Worm (Caenorhabditis elegans) whole organism, L2 larva: ENCODE measurements around the gene oxy-4.
A peak's percentile ranks its signal among the peaks of the same experiment; 100 is the strongest.

ENCODE experiments used
- C34F6.9 ChIP-seq: fragments of 150-350 bp; optimal IDR thresholded peaks from 2 replicates; lab custom pipeline; 2014; ENCODE audit warnings: missing biosample characterization, missing genetic modification characterization
- F13H6.1 ChIP-seq: sonication (generic microtip); optimal IDR thresholded peaks from 2 replicates; lab custom pipeline; 2016; ENCODE audit warnings: missing genetic modification characterization, missing compliant biosample characterization
- Y55F3AM.14 ChIP-seq: fragments of 200-800 bp; sonication (Bioruptor generic); optimal IDR thresholded peaks from 2 replicates; lab custom pipeline; 2018; ENCODE audit warnings: mild to moderate bottlenecking, missing genetic modification characterization, missing compliant biosample characterization
- alr-1 ChIP-seq: fragments of 150-350 bp; optimal IDR thresholded peaks from 2 replicates; lab custom pipeline; 2014; ENCODE audit warnings: missing biosample characterization, missing genetic modification characterization
- ama-1 ChIP-seq: fragments of 150-350 bp; optimal IDR thresholded peaks from 2 replicates; lab custom pipeline; 2018; ENCODE audit warnings: inconsistent platforms
- blmp-1 ChIP-seq: sonication (generic microtip); optimal IDR thresholded peaks from 2 replicates; lab custom pipeline; 2017; ENCODE audit warnings: missing genetic modification characterization, mild to moderate bottlenecking, missing compliant biosample characterization, antibody characterized with exemption, moderate library complexity; ENCODE audit not compliant: insufficient read depth
- ceh-82 ChIP-seq: fragments of 150-350 bp; optimal IDR thresholded peaks from 2 replicates; lab custom pipeline; 2014; ENCODE audit warnings: missing biosample characterization, missing genetic modification characterization
- crh-2 ChIP-seq: sonication (generic microtip); optimal IDR thresholded peaks from 2 replicates; lab custom pipeline; 2017; ENCODE audit warnings: missing biosample characterization, missing genetic modification characterization
- dmd-4 ChIP-seq: sonication (generic microtip); optimal IDR thresholded peaks from 2 replicates; lab custom pipeline; 2017; ENCODE audit warnings: missing biosample characterization, missing genetic modification characterization
- egl-27 ChIP-seq: sonication (generic microtip); optimal IDR thresholded peaks from 3 replicates; lab custom pipeline; 2017; ENCODE audit warnings: missing biosample characterization, missing genetic modification reagents, missing genetic modification characterization
- elt-1 ChIP-seq: fragments of 150-350 bp; optimal IDR thresholded peaks from 2 replicates; lab custom pipeline; 2014; ENCODE audit warnings: missing biosample characterization, missing genetic modification characterization
- elt-3 ChIP-seq: sonication (generic microtip); optimal IDR thresholded peaks from 2 replicates; lab custom pipeline; 2017; ENCODE audit warnings: missing biosample characterization, missing genetic modification characterization
- fos-1 ChIP-seq: fragments of 150-350 bp; optimal IDR thresholded peaks from 2 replicates; lab custom pipeline; 2014; ENCODE audit warnings: missing biosample characterization, missing genetic modification characterization
- gmeb-1 ChIP-seq: fragments of 150-350 bp; optimal IDR thresholded peaks from 2 replicates; lab custom pipeline; 2014; ENCODE audit warnings: missing biosample characterization, missing genetic modification characterization
- lin-11 ChIP-seq: fragments of 150-350 bp; sonication (generic microtip); optimal IDR thresholded peaks from 2 replicates; lab custom pipeline; 2014; ENCODE audit warnings: missing biosample characterization, missing genetic modification characterization, inconsistent platforms, mixed read lengths
- lin-13 ChIP-seq: fragments of 150-350 bp; optimal IDR thresholded peaks from 2 replicates; lab custom pipeline; 2014; ENCODE audit warnings: missing biosample characterization, missing genetic modification reagents, missing genetic modification characterization
- lin-39 ChIP-seq: fragments of 150-350 bp; optimal IDR thresholded peaks from 2 replicates; lab custom pipeline; 2014; ENCODE audit warnings: missing biosample characterization, missing genetic modification reagents, missing genetic modification characterization
- lsy-2 ChIP-seq, 2 experiments: fragments of 150-350 bp in 1 of 2; sonication (generic microtip) in 1 of 2; optimal IDR thresholded peaks; 2 replicates each; lab custom pipeline; 2014 to 2017; ENCODE audit warnings: missing biosample characterization in 2 of 2, missing genetic modification characterization in 2 of 2
- mab-5 ChIP-seq: fragments of 150-350 bp; optimal IDR thresholded peaks from 2 replicates; lab custom pipeline; 2014; ENCODE audit warnings: missing biosample characterization, missing genetic modification characterization
- mbf-1 ChIP-seq: sonication (generic microtip); optimal IDR thresholded peaks from 2 replicates; lab custom pipeline; 2017; ENCODE audit warnings: missing biosample characterization, missing genetic modification characterization
- nhr-11 ChIP-seq: fragments of 150-350 bp; optimal IDR thresholded peaks from 2 replicates; lab custom pipeline; 2014; ENCODE audit warnings: missing biosample characterization, missing genetic modification characterization
- nhr-12 ChIP-seq: fragments of 150-350 bp; optimal IDR thresholded peaks from 2 replicates; lab custom pipeline; 2014; ENCODE audit warnings: missing biosample characterization, missing genetic modification characterization
- nhr-129 ChIP-seq: fragments of 150-350 bp; optimal IDR thresholded peaks from 2 replicates; lab custom pipeline; 2014; ENCODE audit warnings: missing biosample characterization, missing genetic modification characterization
- nhr-21 ChIP-seq: fragments of 150-350 bp; optimal IDR thresholded peaks from 2 replicates; lab custom pipeline; 2014; ENCODE audit warnings: missing biosample characterization, missing genetic modification characterization
- nhr-237 ChIP-seq: fragments of 150-350 bp; optimal IDR thresholded peaks from 2 replicates; lab custom pipeline; 2014; ENCODE audit warnings: missing biosample characterization, missing genetic modification characterization
- nhr-25 ChIP-seq: fragments of 150-350 bp; sonication (generic microtip); optimal IDR thresholded peaks from 3 replicates; lab custom pipeline; 2014; ENCODE audit warnings: missing biosample characterization, missing genetic modification characterization
- nhr-6 ChIP-seq: fragments of 150-350 bp; optimal IDR thresholded peaks from 2 replicates; lab custom pipeline; 2014; ENCODE audit warnings: missing biosample characterization, missing genetic modification characterization
- peb-1 ChIP-seq: fragments of 150-350 bp; optimal IDR thresholded peaks from 2 replicates; lab custom pipeline; 2014; ENCODE audit warnings: missing biosample characterization, missing genetic modification characterization
- skn-1 ChIP-seq: sonication (generic microtip); optimal IDR thresholded peaks from 2 replicates; lab custom pipeline; 2017; ENCODE audit warnings: missing biosample characterization, missing genetic modification characterization
- sma-3 ChIP-seq: sonication (generic microtip); optimal IDR thresholded peaks from 2 replicates; lab custom pipeline; 2016; ENCODE audit warnings: missing genetic modification reagents, missing genetic modification characterization, missing compliant biosample characterization
- sma-9 ChIP-seq, 2 experiments: fragments of 150-350 bp in 1 of 2; sonication (generic microtip) in 1 of 2; optimal IDR thresholded peaks; 2 replicates each; lab custom pipeline; 2014 to 2016; ENCODE audit warnings: missing genetic modification characterization in 2 of 2, mild to moderate bottlenecking in 1 of 2, missing biosample characterization in 1 of 2, missing compliant biosample characterization in 1 of 2, missing genetic modification reagents in 1 of 2, moderate library complexity in 1 of 2
- unc-39 ChIP-seq: fragments of 150-350 bp; optimal IDR thresholded peaks from 2 replicates; lab custom pipeline; 2014; ENCODE audit warnings: missing biosample characterization, missing genetic modification characterization
- unc-55 ChIP-seq: fragments of 150-350 bp; sonication (generic microtip); optimal IDR thresholded peaks from 3 replicates; lab custom pipeline; 2014; ENCODE audit warnings: missing biosample characterization, missing genetic modification reagents, missing genetic modification characterization
- zag-1 ChIP-seq: fragments of 150-350 bp; optimal IDR thresholded peaks from 2 replicates; lab custom pipeline; 2014; ENCODE audit warnings: missing biosample characterization, missing genetic modification characterization
- ztf-1 ChIP-seq: fragments of 200-800 bp; sonication (Bioruptor generic); conservative IDR thresholded peaks from 2 replicates; pipeline ENCODE4 v1.3.6; 2022; ENCODE audit warnings: missing genetic modification characterization, missing compliant biosample characterization
- ztf-4 ChIP-seq: fragments of 150-350 bp; optimal IDR thresholded peaks from 2 replicates; lab custom pipeline; 2014; ENCODE audit warnings: missing biosample characterization, missing genetic modification characterization

The oxy-4 gene

ce11 chrIII:5158674-5159073 lies at the start of gene oxy-4:
oxy-4 (minus strand) TSS chrIII:5158774.
- TF ChIP-seq ztf-1: no peak
- no peak for TF ChIP-seq nhr-11 (tag; lab: Kevin White, UChicago)
- no peak for TF ChIP-seq alr-1 (tag; lab: Kevin White, UChicago)
- no peak for TF ChIP-seq nhr-237
- no peak for TF ChIP-seq zag-1 (tag; lab: Kevin White, UChicago)
- TF ChIP-seq nhr-21 (tag; lab: Kevin White, UChicago): no peak
- no peak for TF ChIP-seq sma-9 (GFP tag; optimal IDR thresholded peaks at IDR 0.05; lab: Kevin White, UChicago)
- no peak for TF ChIP-seq sma-9 (tag; optimal IDR thresholded peaks at IDR 0.05; lab: Kevin White, UChicago)
- no peak for TF ChIP-seq lin-39 (tag; lab: Kevin White, UChicago)
- no peak for TF ChIP-seq unc-39 (tag; lab: Kevin White, UChicago)
- TF ChIP-seq lsy-2 (tag; optimal IDR thresholded peaks at IDR 0.05; lab: Kevin White, UChicago): no peak

DNA sequence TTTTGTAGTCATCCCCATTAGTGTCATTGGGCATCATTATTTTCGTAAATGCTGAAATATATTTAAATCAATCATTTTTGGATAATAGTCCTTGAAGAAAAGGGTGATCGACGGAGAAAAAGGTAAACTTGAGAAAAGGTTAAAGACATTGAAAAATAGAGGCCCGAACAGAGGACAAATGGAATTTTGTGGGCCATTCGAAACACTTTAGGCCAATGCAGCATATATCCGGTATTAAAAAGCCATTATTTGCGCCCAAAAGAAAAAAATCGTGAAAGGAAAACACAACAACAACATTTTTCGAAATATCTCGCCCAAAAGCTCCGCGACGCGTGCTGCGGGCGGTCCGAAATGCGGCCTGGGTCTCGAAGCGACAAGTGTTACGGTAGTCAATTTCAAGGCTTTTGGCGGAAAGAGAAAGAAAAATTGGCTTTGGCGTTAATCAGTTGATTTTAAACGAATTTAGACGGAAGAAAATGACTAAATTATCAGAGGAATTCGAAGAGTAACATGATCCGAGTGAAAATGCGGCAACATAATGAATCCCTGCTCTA lies 48.4 kb upstream of the oxy-4 start, which contains the start of gene morc-1:
TSS of gene morc-1 (minus strand) at position 51 of the 554 bp plus-strand sequence.
- TF ChIP-seq nhr-25 (tag; lab: Kevin White, UChicago) (no peak), peb-1 (no peak), elt-3 (tag; lab: Kevin White, UChicago) (no peak), blmp-1 (tag; lab: Kevin White, UChicago) (no peak), nhr-6 (no peak), ceh-82 (tag; lab: Kevin White, UChicago) (no peak), ztf-4 (tag; lab: Kevin White, UChicago) (no peak), mab-5 (tag; lab: Kevin White, UChicago) (no peak), lin-11 (tag; lab: Kevin White, UChicago) (no peak), ama-1 (lab: Kevin White, UChicago) (no peak), nhr-129 (no peak), mbf-1 (tag; lab: Kevin White, UChicago) (no peak), dmd-4 (tag; lab: Kevin White, UChicago) (no peak), nhr-21 (tag; lab: Kevin White, UChicago) (no peak), lin-13 (GFP tag; lab: Kevin White, UChicago) (no peak), fos-1 (tag; lab: Kevin White, UChicago) (no peak)

DNA sequence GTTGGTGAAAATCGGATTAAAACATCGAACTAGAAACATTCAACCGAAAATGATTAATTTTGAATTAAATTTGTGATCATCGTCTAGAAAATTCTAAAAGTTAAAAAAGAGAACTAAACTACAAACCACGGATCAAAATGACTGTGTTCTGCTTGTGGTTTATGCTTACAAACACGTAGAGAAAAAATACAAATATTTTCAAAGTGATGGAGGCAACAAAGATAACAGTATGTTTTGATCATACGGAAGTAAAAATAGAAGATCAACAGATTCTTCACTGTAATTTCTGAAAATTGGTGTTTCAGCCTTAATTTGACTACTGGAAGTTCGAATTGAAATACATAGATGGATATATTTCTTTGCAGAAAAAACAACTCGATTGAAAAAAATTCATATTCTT lies 44.7 kb upstream of the oxy-4 start:
- TF ChIP-seq sma-9 (GFP tag; optimal IDR thresholded peaks at IDR 0.05; lab: Kevin White, UChicago) (no peak), sma-9 (tag; optimal IDR thresholded peaks at IDR 0.05; lab: Kevin White, UChicago) (no peak)

DNA sequence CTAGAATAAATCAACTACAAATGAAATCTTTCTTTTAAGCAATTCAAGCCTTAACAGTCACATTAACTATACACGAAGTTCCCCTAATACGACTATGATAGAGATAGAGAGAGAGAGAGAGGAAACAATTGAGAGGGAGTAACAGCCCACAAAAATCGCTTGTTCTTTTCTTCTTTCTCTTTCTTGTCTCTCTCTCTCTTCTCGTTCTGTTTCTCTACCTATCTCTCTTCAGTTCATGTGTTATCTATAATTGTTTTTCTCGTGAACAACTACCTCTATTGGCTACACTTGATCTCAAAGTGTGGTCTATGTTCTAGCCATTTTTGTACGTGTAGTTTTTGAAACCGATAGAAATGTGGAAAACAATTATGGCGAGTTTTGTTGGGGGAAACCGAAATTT lies 44.1 kb upstream of the oxy-4 start:
- TF ChIP-seq lin-13 (GFP tag; lab: Kevin White, UChicago) (peak; percentile 55), C34F6.9 (tag; lab: Kevin White, UChicago) (peak; percentile 74), gmeb-1 (tag; lab: Kevin White, UChicago) (peak; percentile 54), lin-11 (tag; lab: Kevin White, UChicago) (no peak), F13H6.1 (tag; lab: Kevin White, UChicago) (peak; percentile 54), crh-2 (tag; lab: Kevin White, UChicago) (peak; percentile 86), lsy-2 (tag; optimal IDR thresholded peaks at IDR 0.05; lab: Kevin White, UChicago) (peak; percentile 7 to 51), ztf-4 (tag; lab: Kevin White, UChicago) (peak; percentile 51), fos-1 (tag; lab: Kevin White, UChicago) (peak; percentile 85), Y55F3AM.14 (no peak), nhr-129 (peak; percentile 80), nhr-6 (peak; percentile 71), ceh-82 (tag; lab: Kevin White, UChicago) (no peak), nhr-21 (tag; lab: Kevin White, UChicago) (peak; percentile 55), blmp-1 (tag; lab: Kevin White, UChicago) (peak; percentile 70), nhr-25 (tag; lab: Kevin White, UChicago) (peak; percentile 92), sma-3 (GFP tag; lab: Kevin White, UChicago) (peak; percentile 63), nhr-12 (tag; lab: Kevin White, UChicago) (no peak), egl-27 (tag; lab: Kevin White, UChicago) (peak; percentile 51), elt-1 (no peak), sma-9 (GFP tag; optimal IDR thresholded peaks at IDR 0.05; lab: Kevin White, UChicago) (peak; percentile 80), sma-9 (tag; optimal IDR thresholded peaks at IDR 0.05; lab: Kevin White, UChicago) (no peak), unc-55 (GFP tag; lab: Kevin White, UChicago) (peak; percentile 45), skn-1 (tag; lab: Kevin White, UChicago) (no peak)
- TF ChIP-seq, all 48 proteins: peak for 17
